Fruit fly (Drosophila melanogaster) whole organism, prepupa: ENCODE measurements around the gene CG43060.

ENCODE experiments used
- Blimp-1 ChIP-seq: fragments of 200-800 bp; sonication (Bioruptor generic); optimal IDR thresholded peaks from 3 replicates; lab custom pipeline; 2017; ENCODE audit warnings: missing biosample characterization, missing genetic modification characterization, mild to moderate bottlenecking, moderate library complexity, missing genetic modification reagents
- CG10631 ChIP-seq: fragments of 200-800 bp; sonication (Bioruptor generic); optimal IDR thresholded peaks from 2 replicates; lab custom pipeline; 2016; ENCODE audit warnings: missing biosample characterization, missing genetic modification characterization
- CG11294 ChIP-seq: fragments of 200-800 bp; sonication (Bioruptor generic); IDR thresholded peaks from 2 replicates; pipeline ENCODE4 v1.3.6; 2022; ENCODE audit warnings: missing biosample characterization, missing genetic modification characterization
- CG11762 ChIP-seq: fragments of 200-800 bp; sonication (Bioruptor generic); optimal IDR thresholded peaks from 3 replicates; lab custom pipeline; 2016; ENCODE audit warnings: missing biosample characterization, missing genetic modification characterization; ENCODE audit not compliant: insufficient read depth
- CG11902 ChIP-seq: fragments of 200-800 bp; sonication (Bioruptor generic); optimal IDR thresholded peaks from 3 replicates; lab custom pipeline; 2016; ENCODE audit warnings: missing biosample characterization, missing genetic modification characterization
- CG15336 ChIP-seq: fragments of 200-800 bp; sonication (Bioruptor generic); IDR thresholded peaks from 2 replicates; pipeline ENCODE4 v1.3.6; 2022; ENCODE audit warnings: missing biosample characterization, missing genetic modification characterization
- CG1621 ChIP-seq: fragments of 200-800 bp; sonication (Bioruptor generic); optimal IDR thresholded peaks from 3 replicates; lab custom pipeline; 2018; ENCODE audit warnings: missing biosample characterization, mild to moderate bottlenecking, missing genetic modification characterization
- CG16779 ChIP-seq: fragments of 200-800 bp; sonication (Bioruptor generic); optimal IDR thresholded peaks from 3 replicates; lab custom pipeline; 2017; ENCODE audit warnings: missing biosample characterization, mild to moderate bottlenecking, missing genetic modification characterization
- CG3032 ChIP-seq: fragments of 200-800 bp; optimal IDR thresholded peaks from 2 replicates; lab custom pipeline; 2019; ENCODE audit warnings: missing biosample characterization, mild to moderate bottlenecking, missing genetic modification characterization, moderate library complexity
- CG31627 ChIP-seq: fragments of 200-800 bp; sonication (Bioruptor generic); optimal IDR thresholded peaks from 3 replicates; lab custom pipeline; 2016; ENCODE audit warnings: missing biosample characterization, missing genetic modification characterization
- CG32006 ChIP-seq: fragments of 200-800 bp; sonication (Bioruptor generic); optimal IDR thresholded peaks from 3 replicates; lab custom pipeline; 2017; ENCODE audit warnings: missing biosample characterization, mild to moderate bottlenecking, missing genetic modification characterization
- CG34406 ChIP-seq: fragments of 200-800 bp; sonication (Bioruptor generic); optimal IDR thresholded peaks from 3 replicates; lab custom pipeline; 2016; ENCODE audit warnings: missing biosample characterization, missing genetic modification characterization
- CG3919 ChIP-seq: fragments of 200-800 bp; sonication (Bioruptor generic); optimal IDR thresholded peaks from 3 replicates; lab custom pipeline; 2016; ENCODE audit warnings: missing biosample characterization, missing genetic modification characterization
- CG4318 ChIP-seq: fragments of 200-800 bp; sonication (Bioruptor generic); optimal IDR thresholded peaks from 3 replicates; lab custom pipeline; 2017; ENCODE audit warnings: missing biosample characterization, mild to moderate bottlenecking, missing genetic modification characterization
- CG6163 ChIP-seq: fragments of 200-800 bp; sonication (Bioruptor generic); IDR thresholded peaks from 3 replicates; pipeline ENCODE4 v1.3.6; 2022; ENCODE audit warnings: missing biosample characterization, missing genetic modification characterization
- CG6276 ChIP-seq: fragments of 200-800 bp; sonication (Bioruptor generic); optimal IDR thresholded peaks from 2 replicates; lab custom pipeline; 2017; ENCODE audit warnings: missing biosample characterization, mild to moderate bottlenecking, missing genetic modification characterization
- CG6792 ChIP-seq: fragments of 200-800 bp; sonication (Bioruptor generic); optimal IDR thresholded peaks from 3 replicates; lab custom pipeline; 2016; ENCODE audit warnings: missing biosample characterization, missing genetic modification characterization
- CG6854 ChIP-seq: fragments of 200-800 bp; sonication (Bioruptor generic); optimal IDR thresholded peaks from 2 replicates; lab custom pipeline; 2017; ENCODE audit warnings: missing biosample characterization, mild to moderate bottlenecking, missing genetic modification characterization
- CG7368 ChIP-seq: fragments of 200-800 bp; sonication (Bioruptor generic); optimal IDR thresholded peaks from 3 replicates; lab custom pipeline; 2016; ENCODE audit warnings: missing biosample characterization, missing genetic modification characterization
- CG8119 ChIP-seq: fragments of 200-800 bp; sonication (Bioruptor generic); IDR thresholded peaks from 3 replicates; pipeline ENCODE4 v1.3.6; 2022; ENCODE audit warnings: missing biosample characterization, missing genetic modification characterization
- CG8319 ChIP-seq: fragments of 200-800 bp; sonication (Bioruptor generic); optimal IDR thresholded peaks from 3 replicates; lab custom pipeline; 2016; ENCODE audit warnings: missing biosample characterization, missing genetic modification characterization
- CG8632 ChIP-seq: fragments of 200-800 bp; sonication (Bioruptor generic); optimal IDR thresholded peaks from 3 replicates; lab custom pipeline; 2016; ENCODE audit warnings: missing biosample characterization, missing genetic modification characterization
- CG9139 ChIP-seq: fragments of 200-800 bp; sonication (Bioruptor generic); optimal IDR thresholded peaks from 3 replicates; lab custom pipeline; 2017; ENCODE audit warnings: missing biosample characterization, mild to moderate bottlenecking, missing genetic modification characterization
- Eip75B ChIP-seq: fragments of 200-800 bp; sonication (Bioruptor generic); optimal IDR thresholded peaks from 3 replicates; lab custom pipeline; 2016; ENCODE audit warnings: missing biosample characterization, missing genetic modification characterization
- Eip78C ChIP-seq: fragments of 200-800 bp; sonication (Bioruptor generic); peaks from one replicate; lab custom pipeline; 2016; ENCODE audit warnings: missing biosample characterization, missing genetic modification characterization
- Eip93F ChIP-seq: fragments of 200-800 bp; sonication (Bioruptor generic); optimal IDR thresholded peaks from 2 replicates; lab custom pipeline; 2016; ENCODE audit warnings: missing biosample characterization, mild to moderate bottlenecking, missing genetic modification characterization
- Ets96B ChIP-seq: fragments of 200-800 bp; optimal IDR thresholded peaks from 2 replicates; lab custom pipeline; 2019; ENCODE audit warnings: missing biosample characterization, mild to moderate bottlenecking, missing genetic modification characterization, moderate library complexity
- Gug ChIP-seq: fragments of 200-800 bp; sonication (Bioruptor generic); IDR thresholded peaks from 2 replicates; pipeline ENCODE4 v1.3.6; 2022; ENCODE audit warnings: missing biosample characterization, missing genetic modification characterization
- Hr38 ChIP-seq: sonication (Bioruptor generic); optimal IDR thresholded peaks from 2 replicates; lab custom pipeline; 2016; ENCODE audit warnings: missing biosample characterization, missing genetic modification characterization
- Lpt ChIP-seq: fragments of 200-800 bp; sonication (Bioruptor generic); optimal IDR thresholded peaks from 3 replicates; lab custom pipeline; 2016; ENCODE audit warnings: missing biosample characterization, missing genetic modification characterization
- Met ChIP-seq: fragments of 200-800 bp; sonication (Bioruptor generic); optimal IDR thresholded peaks from 3 replicates; lab custom pipeline; 2016; ENCODE audit warnings: missing biosample characterization, missing genetic modification characterization
- OdsH ChIP-seq: fragments of 200-800 bp; sonication (Bioruptor generic); optimal IDR thresholded peaks from 3 replicates; lab custom pipeline; 2016; ENCODE audit warnings: missing biosample characterization, missing genetic modification characterization
- Smox ChIP-seq: fragments of 200-800 bp; sonication (Bioruptor generic); optimal IDR thresholded peaks from 3 replicates; lab custom pipeline; 2016; ENCODE audit warnings: missing biosample characterization, missing genetic modification characterization
- Sox102F ChIP-seq: fragments of 200-800 bp; sonication (Bioruptor generic); optimal IDR thresholded peaks from 2 replicates; lab custom pipeline; 2016; ENCODE audit warnings: missing biosample characterization, mild to moderate bottlenecking, missing genetic modification characterization
- Sox14 ChIP-seq: fragments of 200-800 bp; sonication (Bioruptor generic); optimal IDR thresholded peaks from 3 replicates; lab custom pipeline; 2016; ENCODE audit warnings: missing biosample characterization, missing genetic modification characterization
- Sox15 ChIP-seq: fragments of 200-800 bp; sonication (Bioruptor generic); optimal IDR thresholded peaks from 3 replicates; lab custom pipeline; 2016; ENCODE audit warnings: missing biosample characterization, missing genetic modification characterization
- achi ChIP-seq: fragments of 200-800 bp; sonication (Bioruptor generic); optimal IDR thresholded peaks from 3 replicates; lab custom pipeline; 2016; ENCODE audit warnings: missing biosample characterization, missing genetic modification characterization
- acj6 ChIP-seq: fragments of 200-800 bp; sonication (Bioruptor generic); optimal IDR thresholded peaks from 3 replicates; lab custom pipeline; 2016; ENCODE audit warnings: missing biosample characterization, missing genetic modification characterization
- cyc ChIP-seq: fragments of 200-800 bp; sonication (Bioruptor generic); optimal IDR thresholded peaks from 3 replicates; lab custom pipeline; 2016; ENCODE audit warnings: missing biosample characterization, missing genetic modification characterization
- dsx ChIP-seq: fragments of 200-800 bp; optimal IDR thresholded peaks from 3 replicates; lab custom pipeline; 2019; ENCODE audit warnings: missing biosample characterization, mild to moderate bottlenecking, missing genetic modification characterization, moderate library complexity; ENCODE audit not compliant: poor library complexity, severe bottlenecking
- eg ChIP-seq: fragments of 200-800 bp; sonication (Bioruptor generic); IDR thresholded peaks from 3 replicates; pipeline ENCODE4 v1.3.6; 2022; ENCODE audit warnings: missing biosample characterization, missing genetic modification characterization
- esn ChIP-seq: fragments of 200-800 bp; sonication (Bioruptor generic); optimal IDR thresholded peaks from 2 replicates; lab custom pipeline; 2016; ENCODE audit warnings: missing biosample characterization, mild to moderate bottlenecking, missing genetic modification characterization, moderate library complexity
- fd59A ChIP-seq: fragments of 200-800 bp; sonication (Bioruptor generic); optimal IDR thresholded peaks from 2 replicates; lab custom pipeline; 2017; ENCODE audit warnings: missing biosample characterization, mild to moderate bottlenecking, missing genetic modification characterization, missing genetic modification reagents
- fd85E ChIP-seq: fragments of 200-800 bp; sonication (Bioruptor generic); optimal IDR thresholded peaks from 3 replicates; lab custom pipeline; 2016; ENCODE audit warnings: missing biosample characterization, missing genetic modification characterization
- lz ChIP-seq: fragments of 200-800 bp; sonication (Bioruptor generic); optimal IDR thresholded peaks from 3 replicates; lab custom pipeline; 2016; ENCODE audit warnings: missing biosample characterization, missing genetic modification characterization
- net ChIP-seq: fragments of 200-800 bp; sonication (Bioruptor generic); optimal IDR thresholded peaks from 3 replicates; lab custom pipeline; 2016; ENCODE audit warnings: missing biosample characterization, missing genetic modification characterization
- pdm3 ChIP-seq: fragments of 200-800 bp; sonication (Bioruptor generic); optimal IDR thresholded peaks from 3 replicates; lab custom pipeline; 2016; ENCODE audit warnings: missing biosample characterization, missing genetic modification characterization
- salr ChIP-seq, 2 experiments: fragments of 200-800 bp; sonication (Bioruptor generic); optimal IDR thresholded peaks; 3 replicates each; lab custom pipeline; 2016 to 2018; ENCODE audit warnings: missing biosample characterization in 2 of 2, missing genetic modification characterization in 2 of 2, mild to moderate bottlenecking in 1 of 2
- spab ChIP-seq: fragments of 200-800 bp; sonication (Bioruptor generic); optimal IDR thresholded peaks from 2 replicates; lab custom pipeline; 2017; ENCODE audit warnings: missing biosample characterization, mild to moderate bottlenecking, missing genetic modification characterization, missing genetic modification reagents
- ss ChIP-seq, 2 experiments: fragments of 200-800 bp; sonication (Bioruptor generic); optimal IDR thresholded peaks; 2 replicates in 1 of 2; 3 replicates in 1 of 2; lab custom pipeline; 2017 to 2018; ENCODE audit warnings: mild to moderate bottlenecking in 2 of 2, missing biosample characterization in 2 of 2, missing genetic modification characterization in 2 of 2, moderate library complexity in 1 of 2
- svp ChIP-seq: fragments of 200-800 bp; sonication (Bioruptor generic); peaks from one replicate; lab custom pipeline; 2016; ENCODE audit warnings: missing biosample characterization, missing genetic modification characterization
- topi ChIP-seq: fragments of 200-800 bp; sonication (Bioruptor generic); optimal IDR thresholded peaks from 3 replicates; lab custom pipeline; 2016; ENCODE audit warnings: missing biosample characterization, missing genetic modification characterization
- vri ChIP-seq: fragments of 200-800 bp; sonication (Bioruptor generic); optimal IDR thresholded peaks from 3 replicates; lab custom pipeline; 2016; ENCODE audit warnings: missing biosample characterization, mild to moderate bottlenecking, missing genetic modification characterization

The CG43060 gene

DNA sequence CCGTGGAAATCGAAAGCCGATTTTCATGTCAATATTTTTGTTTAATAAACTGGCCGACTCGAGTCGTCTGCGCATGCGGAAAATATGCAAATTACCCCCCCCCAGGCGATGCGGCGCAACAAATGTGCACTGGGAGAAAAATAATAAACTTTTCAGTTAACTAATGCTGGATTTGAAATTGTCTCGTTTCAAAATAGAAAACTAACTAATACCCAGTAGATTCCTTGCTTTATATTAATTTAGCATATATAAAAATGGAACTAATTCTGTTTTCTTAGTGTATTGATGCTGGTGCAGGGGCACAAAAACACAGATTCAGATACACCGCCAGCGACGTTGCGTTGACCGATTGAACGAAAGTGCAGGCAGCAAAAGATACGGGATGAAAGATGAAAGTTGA, 3.1 kb upstream of the CG43060 start:
- peak; percentile 88 for TF ChIP-seq CG8119
- TF ChIP-seq CG6276 (GFP tag; lab: Kevin White, UChicago) = peak; percentile 78
- TF ChIP-seq pdm3 (GFP tag; lab: Kevin White, UChicago) = peak; percentile 56
- TF ChIP-seq spab = peak; percentile 21
- TF ChIP-seq Sox15 (GFP tag; lab: Kevin White, UChicago) = no peak
- TF ChIP-seq CG1621 (tag; lab: Kevin White, UChicago) = no peak
- TF ChIP-seq CG8632 = peak; percentile 50
- TF ChIP-seq topi (GFP tag; lab: Kevin White, UChicago) = peak; percentile 58
- peak; percentile 92 for TF ChIP-seq eg
- TF ChIP-seq CG10631 (GFP tag; lab: Kevin White, UChicago) = peak; percentile 54
- TF ChIP-seq CG34406 (GFP tag; lab: Kevin White, UChicago) = peak; percentile 50
- TF ChIP-seq CG15336 (GFP tag; lab: Robert Waterston, UW) = peak; percentile 82
- peak; percentile 48 for TF ChIP-seq lz (GFP tag; lab: Kevin White, UChicago)
- TF ChIP-seq CG6854 (GFP tag; lab: Kevin White, UChicago) = no peak
- peak; percentile 71 for TF ChIP-seq OdsH
- TF ChIP-seq svp = peak; percentile 89
- peak; percentile 53 for TF ChIP-seq Ets96B
- TF ChIP-seq CG11762 (GFP tag; lab: Kevin White, UChicago) = peak; percentile 55
- peak; percentile 47 for TF ChIP-seq CG11902 (GFP tag; lab: Kevin White, UChicago)
- peak; percentile 39 for TF ChIP-seq Lpt (GFP tag; lab: Kevin White, UChicago)
- peak; percentile 90 for TF ChIP-seq CG6163 (GFP tag; lab: Robert Waterston, UW)
- TF ChIP-seq Sox14 (GFP tag; lab: Kevin White, UChicago) = peak; percentile 38
- peak; percentile 10 for TF ChIP-seq Blimp-1 (GFP tag; lab: Kevin White, UChicago)
- TF ChIP-seq Met (GFP tag; lab: Kevin White, UChicago) = peak; percentile 49
- TF ChIP-seq ss (GFP tag; optimal IDR thresholded peaks at IDR 0.05; lab: Kevin White, UChicago) = no peak
- TF ChIP-seq CG16779 (tag; lab: Kevin White, UChicago) = no peak
- TF ChIP-seq Gug = peak; percentile 79
- TF ChIP-seq cyc (GFP tag; lab: Kevin White, UChicago) = peak; percentile 55
- no peak for TF ChIP-seq Hr38 (GFP tag; lab: Kevin White, UChicago)
- peak; percentile 84 for TF ChIP-seq CG32006 (GFP tag; lab: Kevin White, UChicago)
- no peak for TF ChIP-seq fd59A (GFP tag; lab: Kevin White, UChicago)
- TF ChIP-seq achi (GFP tag; lab: Kevin White, UChicago) = peak; percentile 55
- TF ChIP-seq fd85E = no peak
- TF ChIP-seq acj6 (GFP tag; lab: Kevin White, UChicago) = peak; percentile 54
- TF ChIP-seq Smox (GFP tag; lab: Kevin White, UChicago) = peak; percentile 28
- peak in 1 of 2 experiments; percentile 46 for TF ChIP-seq salr (GFP tag; optimal IDR thresholded peaks at IDR 0.05; lab: Kevin White, UChicago)
- TF ChIP-seq esn = peak; percentile 62
- TF ChIP-seq CG9139 = no peak
- peak; percentile 47 for TF ChIP-seq net (GFP tag; lab: Kevin White, UChicago)
- peak; percentile 63 for TF ChIP-seq CG7368
- TF ChIP-seq dsx (GFP tag; lab: Kevin White, UChicago) = peak; percentile 19
- TF ChIP-seq Eip78C (GFP tag; lab: Kevin White, UChicago) = peak; percentile 90
- peak; percentile 71 for TF ChIP-seq CG4318
- TF ChIP-seq CG3032 (tag; lab: Kevin White, UChicago) = peak; percentile 46
- peak; percentile 61 for TF ChIP-seq CG6792 (GFP tag; lab: Kevin White, UChicago)
- no peak for TF ChIP-seq Eip93F (GFP tag; lab: Kevin White, UChicago)
- peak; percentile 51 for TF ChIP-seq Sox102F (GFP tag; lab: Kevin White, UChicago)
- peak; percentile 83 for TF ChIP-seq CG3919
- TF ChIP-seq vri (GFP tag; lab: Kevin White, UChicago) = no peak
- peak; percentile 64 for TF ChIP-seq CG11294 (GFP tag; lab: Robert Waterston, UW)
- peak; percentile 48 for TF ChIP-seq CG31627
- TF ChIP-seq CG8319 (GFP tag; lab: Kevin White, UChicago) = peak; percentile 54
- TF ChIP-seq Eip75B (GFP tag; lab: Kevin White, UChicago) = peak; percentile 58
